Worm (Caenorhabditis elegans) whole organism, L1 larva: ENCODE data around the gene lgc-48.
A peak's percentile ranks its signal among the peaks of the same experiment; 100 is the strongest.

Experiments used
- ama-1 ChIP-seq: fragments of 150-350 bp; optimal IDR thresholded peaks from 2 replicates; lab custom pipeline; 2014
- blmp-1 ChIP-seq: fragments of 150-350 bp; optimal IDR thresholded peaks from 2 replicates; lab custom pipeline; 2014; ENCODE audit warnings: missing biosample characterization, missing genetic modification characterization
- ceh-8 ChIP-seq: fragments of 200-800 bp; sonication (Bioruptor generic); optimal IDR thresholded peaks from 2 replicates; lab custom pipeline; 2018; ENCODE audit warnings: mild to moderate bottlenecking, missing genetic modification characterization, moderate library complexity, missing compliant biosample characterization
- ces-1 ChIP-seq: fragments of 150-350 bp; optimal IDR thresholded peaks from 2 replicates; lab custom pipeline; 2014; ENCODE audit warnings: missing biosample characterization, missing genetic modification reagents, missing genetic modification characterization
- dpl-1 ChIP-seq, 3 experiments: fragments of 150-350 bp in 2 of 3; sonication (generic microtip) in 1 of 3; optimal IDR thresholded peaks; 2 replicates each; lab custom pipeline; 2014 to 2017; ENCODE audit warnings: missing biosample characterization in 3 of 3, missing genetic modification characterization in 3 of 3, missing genetic modification reagents in 3 of 3
- efl-1 ChIP-seq, 4 experiments: fragments of 150-350 bp; optimal IDR thresholded peaks in 3 of 4; peaks in 1 of 4; 1 replicate in 1 of 4; 2 replicates in 3 of 4; lab custom pipeline; 2014; ENCODE audit warnings: missing biosample characterization in 2 of 4, missing genetic modification characterization in 2 of 4, missing genetic modification reagents in 2 of 4
- efl-3 ChIP-seq: fragments of 200-800 bp; sonication (Bioruptor generic); optimal IDR thresholded peaks from 2 replicates; lab custom pipeline; 2018; ENCODE audit warnings: mild to moderate bottlenecking, missing genetic modification characterization, missing compliant biosample characterization
- elt-3 ChIP-seq, 6 experiments: fragments of 150-350 bp in 1 of 6; sonication (generic microtip); optimal IDR thresholded peaks; 2 replicates each; lab custom pipeline; 2017 to 2018; ENCODE audit warnings: missing biosample characterization in 6 of 6, missing genetic modification characterization in 6 of 6, inconsistent platforms in 1 of 6
- fkh-10 ChIP-seq: sonication (generic microtip); optimal IDR thresholded peaks from 2 replicates; lab custom pipeline; 2017; ENCODE audit warnings: missing biosample characterization, missing genetic modification reagents, missing genetic modification characterization
- fkh-4 ChIP-seq: sonication (generic microtip); optimal IDR thresholded peaks from 2 replicates; lab custom pipeline; 2016; ENCODE audit warnings: missing compliant biosample characterization, missing genetic modification characterization, borderline replicate concordance
- fkh-8 ChIP-seq: sonication (generic microtip); optimal IDR thresholded peaks from 2 replicates; lab custom pipeline; 2016; ENCODE audit warnings: mild to moderate bottlenecking, missing genetic modification characterization, missing compliant biosample characterization
- grh-1 ChIP-seq: fragments of 200-800 bp; sonication (Bioruptor generic); IDR thresholded peaks from 2 replicates; pipeline ENCODE4 v1.3.6; 2022; ENCODE audit warnings: missing genetic modification reagents, missing genetic modification characterization, missing compliant biosample characterization
- hlh-17 ChIP-seq: fragments of 200-800 bp; sonication (Bioruptor generic); optimal IDR thresholded peaks from 2 replicates; lab custom pipeline; 2018; ENCODE audit warnings: missing genetic modification characterization, mild to moderate bottlenecking, missing compliant biosample characterization, moderate library complexity, borderline replicate concordance
- hlh-4 ChIP-seq: sonication (generic microtip); optimal IDR thresholded peaks from 2 replicates; lab custom pipeline; 2016; ENCODE audit warnings: mild to moderate bottlenecking, missing genetic modification characterization, missing compliant biosample characterization
- hpl-2 ChIP-seq: fragments of 150-350 bp; optimal IDR thresholded peaks from 2 replicates; lab custom pipeline; 2014; ENCODE audit warnings: missing biosample characterization, missing genetic modification reagents, missing genetic modification characterization
- lin-14 ChIP-seq: fragments of 200-800 bp; sonication (Bioruptor generic); optimal IDR thresholded peaks from 2 replicates; lab custom pipeline; 2018; ENCODE audit warnings: mild to moderate bottlenecking, missing genetic modification characterization, moderate library complexity, missing compliant biosample characterization
- lin-35 ChIP-seq, 2 experiments: fragments of 150-350 bp; optimal IDR thresholded peaks; 2 replicates each; lab custom pipeline; 2014; ENCODE audit warnings: missing biosample characterization in 2 of 2, missing genetic modification characterization in 2 of 2, missing genetic modification reagents in 2 of 2
- lin-39 ChIP-seq: fragments of 150-350 bp; optimal IDR thresholded peaks from 2 replicates; lab custom pipeline; 2014; ENCODE audit warnings: missing biosample characterization, missing genetic modification reagents, missing genetic modification characterization
- lsy-2 ChIP-seq, 2 experiments: fragments of 150-350 bp; optimal IDR thresholded peaks; 2 replicates each; lab custom pipeline; 2014; ENCODE audit warnings: missing biosample characterization in 2 of 2, missing genetic modification characterization in 2 of 2
- mef-2 ChIP-seq: fragments of 150-350 bp; optimal IDR thresholded peaks from 2 replicates; lab custom pipeline; 2014; ENCODE audit warnings: missing biosample characterization, missing genetic modification characterization
- nhr-11 ChIP-seq: fragments of 150-350 bp; optimal IDR thresholded peaks from 2 replicates; lab custom pipeline; 2014; ENCODE audit warnings: missing biosample characterization, missing genetic modification characterization
- nhr-19 ChIP-seq: fragments of 200-800 bp; sonication (Bioruptor generic); conservative IDR thresholded peaks from 2 replicates; pipeline ENCODE4 v1.3.6; 2022; ENCODE audit warnings: missing genetic modification characterization, missing compliant biosample characterization
- nhr-20 ChIP-seq: sonication (generic microtip); optimal IDR thresholded peaks from 2 replicates; lab custom pipeline; 2016; ENCODE audit warnings: mild to moderate bottlenecking, missing genetic modification characterization, missing compliant biosample characterization
- nhr-237 ChIP-seq: fragments of 150-350 bp; optimal IDR thresholded peaks from 2 replicates; lab custom pipeline; 2014; ENCODE audit warnings: missing biosample characterization, missing genetic modification characterization
- nhr-28 ChIP-seq: fragments of 150-350 bp; optimal IDR thresholded peaks from 2 replicates; lab custom pipeline; 2014; ENCODE audit warnings: missing biosample characterization, missing genetic modification characterization
- nhr-47 ChIP-seq: sonication (generic microtip); optimal IDR thresholded peaks from 2 replicates; lab custom pipeline; 2016; ENCODE audit warnings: mild to moderate bottlenecking, missing genetic modification characterization, moderate library complexity, missing compliant biosample characterization
- nhr-71 ChIP-seq: sonication (generic microtip); optimal IDR thresholded peaks from 2 replicates; lab custom pipeline; 2016; ENCODE audit warnings: mild to moderate bottlenecking, missing genetic modification characterization, moderate library complexity, missing compliant biosample characterization
- nhr-76 ChIP-seq: sonication (generic microtip); optimal IDR thresholded peaks from 2 replicates; lab custom pipeline; 2017; ENCODE audit warnings: missing biosample characterization, missing genetic modification characterization
- nhr-85 ChIP-seq: sonication (generic microtip); peaks from one replicate; lab custom pipeline; 2016; ENCODE audit warnings: missing genetic modification characterization, inconsistent platforms, missing compliant biosample characterization
- pqm-1 ChIP-seq: sonication (generic microtip); optimal IDR thresholded peaks from 3 replicates; lab custom pipeline; 2017; ENCODE audit warnings: missing biosample characterization, missing genetic modification characterization
- snu-23 ChIP-seq: sonication (generic microtip); optimal IDR thresholded peaks from 2 replicates; lab custom pipeline; 2016; ENCODE audit warnings: missing genetic modification characterization, missing compliant biosample characterization
- swsn-7 ChIP-seq: sonication (generic microtip); optimal IDR thresholded peaks from 2 replicates; lab custom pipeline; 2016; ENCODE audit warnings: missing genetic modification characterization, missing compliant biosample characterization
- tbx-2 ChIP-seq: sonication (generic microtip); optimal IDR thresholded peaks from 2 replicates; lab custom pipeline; 2016; ENCODE audit warnings: missing genetic modification characterization, missing compliant biosample characterization
- unc-62 ChIP-seq: fragments of 150-350 bp; optimal IDR thresholded peaks from 2 replicates; lab custom pipeline; 2014; ENCODE audit warnings: missing biosample characterization, missing genetic modification reagents, missing genetic modification characterization
- zip-4 ChIP-seq: fragments of 200-800 bp; sonication (Bioruptor generic); optimal IDR thresholded peaks from 2 replicates; lab custom pipeline; 2018; ENCODE audit warnings: mild to moderate bottlenecking, missing genetic modification characterization, moderate library complexity, missing compliant biosample characterization

The lgc-48 gene

DNA sequence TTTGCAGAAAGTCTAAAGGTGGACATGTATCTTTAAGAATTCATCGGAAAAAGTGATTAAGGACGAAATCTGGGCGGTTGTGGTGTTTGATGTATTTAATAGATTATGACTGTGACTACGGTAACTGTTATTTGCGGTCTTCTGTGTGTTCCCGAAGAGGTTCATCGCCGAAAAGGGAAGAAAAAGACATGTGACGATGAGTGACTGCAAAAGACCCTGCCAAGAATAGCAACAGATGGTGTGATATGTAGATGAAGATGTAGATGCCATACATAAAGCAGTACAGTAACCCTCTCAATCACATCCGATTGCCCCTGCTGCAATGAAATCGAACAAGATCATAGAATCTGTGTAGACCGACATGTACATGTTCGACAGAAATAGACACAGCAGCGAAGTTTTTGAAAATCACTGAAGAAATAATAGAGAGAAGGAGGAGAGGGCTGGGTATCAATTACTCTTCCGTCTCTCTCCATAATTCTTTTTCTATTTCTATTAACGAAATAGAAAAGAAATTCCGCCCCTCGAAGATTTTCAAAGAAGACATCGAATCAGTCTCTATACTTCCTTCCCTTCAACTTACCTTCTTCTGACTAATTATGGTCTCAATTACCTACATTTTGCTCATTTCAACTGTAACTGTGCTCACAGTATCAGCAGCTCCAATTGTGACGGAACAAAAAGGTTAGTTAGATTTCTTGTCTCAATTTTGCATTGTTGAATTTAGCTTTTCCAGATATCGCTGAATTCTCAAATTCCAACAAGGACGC, 19.0 kb downstream of the lgc-48 start, which contains the start of gene F32H5.3:
F32H5.3 (plus strand) TSS at position 513 of the 770 bp plus-strand sequence.
- TF ChIP-seq nhr-19 (GFP tag; lab: Robert Waterston, UW) = peak; percentile 42; the same call in 1 of the 2 replicates
- TF ChIP-seq ceh-8 (GFP tag; lab: Kevin White, UChicago) = no peak
- TF ChIP-seq lsy-2 (tag; optimal IDR thresholded peaks at IDR 0.05; lab: Kevin White, UChicago) = peak; percentile 12 to 64
- peak; percentile 22 for TF ChIP-seq tbx-2 (tag; lab: Kevin White, UChicago)
- peak; percentile 75 for TF ChIP-seq nhr-20 (tag; lab: Kevin White, UChicago)
- peak; percentile 95 for TF ChIP-seq nhr-85
- peak; percentile 64 for TF ChIP-seq nhr-71 (tag; lab: Kevin White, UChicago)
- TF ChIP-seq fkh-10 = no peak
- TF ChIP-seq lin-14 (GFP tag; lab: Kevin White, UChicago) = peak; percentile 67
- TF ChIP-seq ama-1 = no peak
- peak in 1 of 2 experiments; percentile 36 for TF ChIP-seq lin-35 (GFP tag; optimal IDR thresholded peaks at IDR 0.05; lab: Kevin White, UChicago)
- peak; percentile 17 for TF ChIP-seq blmp-1
- peak; percentile 54 for TF ChIP-seq snu-23 (GFP tag; lab: Kevin White, UChicago)
- TF ChIP-seq fkh-4 (tag; lab: Kevin White, UChicago) = no peak
- TF ChIP-seq elt-3 (tag; optimal IDR thresholded peaks at IDR 0.05; lab: Kevin White, UChicago) = peak in 1 of 6 experiments; percentile 53
- peak; percentile 31; the same call in 1 of the 2 replicates for TF ChIP-seq grh-1 (GFP tag; lab: Robert Waterston, UW)

- TF ChIP-seq nhr-76 (tag; lab: Kevin White, UChicago) = no peak
- no peak for TF ChIP-seq efl-1 (optimal IDR thresholded peaks at IDR 0.05; lab: Kevin White, UChicago)
- peak in 1 of 2 experiments; percentile 90 for TF ChIP-seq efl-1 (GFP tag; optimal IDR thresholded peaks at IDR 0.05 in 1 of 2; lab: Kevin White, UChicago)
- no peak for TF ChIP-seq pqm-1 (tag; lab: Kevin White, UChicago)
- no peak for TF ChIP-seq nhr-28 (tag; lab: Kevin White, UChicago)
- TF ChIP-seq unc-62 (GFP tag; lab: Kevin White, UChicago) = no peak
Measured at ce11 chrV:13360254-13360653, 20.2 kb downstream of the lgc-48 start, which contains the start of gene F32H5.4. Gene F32H5.4, plus strand, starts transcription at chrV:13360554.

DNA sequence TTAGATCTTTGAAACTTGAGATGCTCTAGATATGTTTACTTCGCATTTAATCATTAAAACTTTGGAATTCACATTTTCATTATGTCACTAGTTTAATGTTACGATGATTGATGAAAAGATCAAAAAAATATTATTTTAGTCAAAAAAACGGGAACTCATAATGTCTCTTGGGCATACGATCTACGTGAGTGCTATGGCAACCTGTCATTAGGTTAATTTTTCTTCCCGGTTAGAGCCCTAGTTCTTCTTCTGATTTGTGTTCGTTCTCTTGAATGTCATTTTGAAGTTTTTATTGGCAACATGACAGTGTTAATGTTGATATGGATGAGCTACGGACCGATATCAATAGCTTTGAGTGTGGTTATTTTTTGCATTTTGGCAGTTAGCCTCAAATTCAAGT, 23.4 kb downstream of the lgc-48 start, which contains the start of gene srg-46:
srg-46 (plus strand) TSS at position 301 of the 400 bp plus-strand sequence.
- TF ChIP-seq hpl-2 (no peak), ceh-8 (GFP tag; lab: Kevin White, UChicago) (peak; percentile 21)

DNA sequence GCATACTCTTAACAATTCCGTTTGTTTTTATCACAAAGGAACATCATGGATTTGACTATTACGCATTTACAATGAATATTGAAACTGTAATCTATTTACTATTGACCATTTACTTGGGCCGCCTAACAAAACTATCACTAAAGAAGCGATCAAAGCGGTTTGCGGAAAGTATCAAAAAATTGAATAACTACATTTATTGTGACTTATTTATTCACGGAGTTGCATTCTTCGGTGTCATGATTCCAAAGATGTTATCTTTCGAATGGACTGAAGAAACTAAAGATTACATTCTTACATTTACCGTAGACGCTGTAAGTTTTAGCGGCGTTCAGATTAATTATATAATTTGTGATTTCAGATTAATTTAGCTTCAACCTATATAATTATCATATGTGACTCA, 24.2 kb downstream of the lgc-48 start:
- TF ChIP-seq dpl-1 (GFP tag; optimal IDR thresholded peaks at IDR 0.05; lab: Kevin White, UChicago) (no peak), efl-3 (no peak), elt-3 (tag; optimal IDR thresholded peaks at IDR 0.05; lab: Kevin White, UChicago) (no peak), swsn-7 (tag; lab: Kevin White, UChicago) (no peak), unc-62 (GFP tag; lab: Kevin White, UChicago) (no peak), mef-2 (tag; lab: Kevin White, UChicago) (no peak)

- TF ChIP-seq zip-4 = no peak
- TF ChIP-seq ces-1 = no peak
- peak; percentile 13 for TF ChIP-seq nhr-237 (tag; lab: Kevin White, UChicago)
- peak; percentile 46 for TF ChIP-seq fkh-8 (tag; lab: Kevin White, UChicago)
- TF ChIP-seq lsy-2 (tag; optimal IDR thresholded peaks at IDR 0.05; lab: Kevin White, UChicago) = peak; percentile 1 to 9
- TF ChIP-seq lin-39 (tag; lab: Kevin White, UChicago) = peak; percentile 2
- no peak for TF ChIP-seq nhr-11 (tag; lab: Kevin White, UChicago)
- TF ChIP-seq hlh-4 = peak; percentile 65
- peak; percentile 58 for TF ChIP-seq nhr-47 (tag; lab: Kevin White, UChicago)
- no peak for TF ChIP-seq hlh-17
- TF ChIP-seq nhr-71 (tag; lab: Kevin White, UChicago) = peak; percentile 40
Measured at ce11 chrV:13366488-13366887, 26.4 kb downstream of the lgc-48 start.
